Worm (Caenorhabditis elegans) whole organism, L2 larva: ENCODE data around the gene C29F9.6.

ENCODE experiments used
- alr-1 ChIP-seq: fragments of 150-350 bp; optimal IDR thresholded peaks from 2 replicates; lab custom pipeline; 2014; ENCODE audit warnings: missing biosample characterization, missing genetic modification characterization
- ceh-82 ChIP-seq: fragments of 150-350 bp; optimal IDR thresholded peaks from 2 replicates; lab custom pipeline; 2014; ENCODE audit warnings: missing biosample characterization, missing genetic modification characterization
- elt-1 ChIP-seq: fragments of 150-350 bp; optimal IDR thresholded peaks from 2 replicates; lab custom pipeline; 2014; ENCODE audit warnings: missing biosample characterization, missing genetic modification characterization
- mdl-1 ChIP-seq, 2 experiments: fragments of 150-350 bp in 1 of 2; sonication (generic microtip) in 1 of 2; optimal IDR thresholded peaks; 2 replicates each; lab custom pipeline; 2017; ENCODE audit warnings: missing biosample characterization in 2 of 2, missing genetic modification characterization in 2 of 2
- nhr-11 ChIP-seq: fragments of 150-350 bp; optimal IDR thresholded peaks from 2 replicates; lab custom pipeline; 2014; ENCODE audit warnings: missing biosample characterization, missing genetic modification characterization
- nhr-12 ChIP-seq: fragments of 150-350 bp; optimal IDR thresholded peaks from 2 replicates; lab custom pipeline; 2014; ENCODE audit warnings: missing biosample characterization, missing genetic modification characterization
- unc-62 ChIP-seq: fragments of 150-350 bp; optimal IDR thresholded peaks from 2 replicates; lab custom pipeline; 2014; ENCODE audit warnings: missing biosample characterization, missing genetic modification reagents, missing genetic modification characterization

DNA sequence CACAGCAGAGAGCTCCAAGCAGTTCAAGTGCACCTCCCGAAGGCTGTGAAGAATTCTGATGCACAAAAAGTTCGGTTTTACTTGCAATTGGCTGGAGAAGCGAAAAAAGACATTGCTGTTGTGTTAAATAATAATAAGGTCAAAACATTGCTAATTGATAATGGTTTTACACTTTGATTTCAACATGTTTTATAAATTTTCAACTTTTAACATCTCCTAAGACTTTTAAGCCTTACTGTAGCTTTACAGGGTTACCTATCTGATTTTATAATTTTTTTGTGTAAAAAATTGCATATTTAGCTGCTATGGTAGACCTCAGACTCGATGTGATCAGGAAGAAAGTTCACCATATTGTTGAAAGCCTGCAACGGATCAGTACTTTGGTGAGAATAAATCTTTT, 19.5 kb downstream of the C29F9.6 start, which contains the start of gene pals-25:
- no peak for TF ChIP-seq ceh-82 (tag; lab: Kevin White, UChicago)
- no peak for TF ChIP-seq nhr-12
- TF ChIP-seq nhr-11 (tag; lab: Kevin White, UChicago) = no peak
- TF ChIP-seq alr-1 (tag; lab: Kevin White, UChicago) = no peak
- no peak for TF ChIP-seq mdl-1 (tag; optimal IDR thresholded peaks at IDR 0.05; lab: Kevin White, UChicago)
- no peak for TF ChIP-seq elt-1 (tag; lab: Kevin White, UChicago)
- no peak for TF ChIP-seq unc-62 (GFP tag; lab: Kevin White, UChicago)
